Worm (Caenorhabditis elegans): ENCODE measurements around the gene set-2.

The set-2 gene

ce11 chrIII:4934896-4935628, 5.1 kb upstream of the set-2 start, which contains the start of gene mrps-18C (continued):
- TF ChIP-seq rnt-1 (tag; optimal IDR thresholded peaks at IDR 0.05) (peak; percentile 35), nhr-237 (tag; optimal IDR thresholded peaks at IDR 0.05) (no peak), lin-35 (GFP tag; optimal IDR thresholded peaks at IDR 0.05) (peak; percentile 60 to 69), elt-2 (tag; optimal IDR thresholded peaks at IDR 0.05) (no peak), lir-3 (tag; optimal IDR thresholded peaks at IDR 0.05; ENCODE audit: poor library complexity) (no peak), elt-3 (tag; optimal IDR thresholded peaks at IDR 0.05) (no peak), nhr-20 (tag; optimal IDR thresholded peaks at IDR 0.05) (no peak), ces-1 (GFP tag; optimal IDR thresholded peaks at IDR 0.05) (no peak), nhr-90 (tag; optimal IDR thresholded peaks at IDR 0.05; ENCODE audit: poor library complexity) (no peak), unc-130 (tag; optimal IDR thresholded peaks at IDR 0.05) (no peak), hlh-4 (tag; optimal IDR thresholded peaks at IDR 0.05) (no peak), nhr-85 (tag) (peak; percentile 2), ceh-8 (GFP tag; optimal IDR thresholded peaks at IDR 0.05) (no peak), grh-1 (GFP tag; IDR thresholded peaks at IDR 0.05) (no peak), xbp-1 (tag; optimal IDR thresholded peaks at IDR 0.05) (no peak), swsn-7 (tag; optimal IDR thresholded peaks at IDR 0.05) (no peak), lin-15B (tag; optimal IDR thresholded peaks at IDR 0.05) (peak; percentile 34), ama-1 (optimal IDR thresholded peaks at IDR 0.05) (no peak), F16B12.6 (tag; optimal IDR thresholded peaks at IDR 0.05) (no peak), unc-86 (tag; optimal IDR thresholded peaks at IDR 0.05) (no peak), blmp-1 (tag; optimal IDR thresholded peaks at IDR 0.05) (peak; percentile 18), fkh-4 (tag; optimal IDR thresholded peaks at IDR 0.05; ENCODE audit: borderline replicate concordance) (no peak), nhr-47 (tag; optimal IDR thresholded peaks at IDR 0.05) (peak; percentile 49), lin-39 (tag; optimal IDR thresholded peaks at IDR 0.05) (no peak), irx-1 (tag; optimal IDR thresholded peaks at IDR 0.05) (no peak), fkh-10 (GFP tag; optimal IDR thresholded peaks at IDR 0.05) (no peak), lin-14 (GFP tag; optimal IDR thresholded peaks at IDR 0.05) (no peak), hlh-17 (GFP tag; optimal IDR thresholded peaks at IDR 0.05; ENCODE audit: borderline replicate concordance) (no peak), alr-1 (tag; optimal IDR thresholded peaks at IDR 0.05; ENCODE audit: borderline replicate concordance) (no peak), Y116A8C.19 (tag; optimal IDR thresholded peaks at IDR 0.05; ENCODE audit: borderline replicate concordance) (no peak), nhr-76 (tag; optimal IDR thresholded peaks at IDR 0.05) (no peak), C16A3.4 (tag; optimal IDR thresholded peaks at IDR 0.05) (no peak), ztf-11 (tag; optimal IDR thresholded peaks at IDR 0.05) (no peak), isw-1 (GFP tag; IDR thresholded peaks at IDR 0.05) (no peak), tbx-2 (tag; optimal IDR thresholded peaks at IDR 0.05) (no peak), dsc-1 (tag; optimal IDR thresholded peaks at IDR 0.05) (no peak), ztf-4 (tag; optimal IDR thresholded peaks at IDR 0.05) (no peak), mep-1 (tag; optimal IDR thresholded peaks at IDR 0.05) (peak; percentile 47), nhr-12 (tag; optimal IDR thresholded peaks at IDR 0.05) (no peak), lin-13 (GFP tag; optimal IDR thresholded peaks at IDR 0.05) (no peak), nhr-71 (tag; optimal IDR thresholded peaks at IDR 0.05) (peak; percentile 45), zag-1 (tag; optimal IDR thresholded peaks at IDR 0.05) (no peak), ceh-63 (GFP tag; optimal IDR thresholded peaks at IDR 0.05) (no peak), sox-4 (tag; optimal IDR thresholded peaks at IDR 0.05) (no peak), snpc-4 (tag; optimal IDR thresholded peaks at IDR 0.05) (no peak), egl-27 (tag; optimal IDR thresholded peaks at IDR 0.05) (no peak), pqm-1 (tag; optimal IDR thresholded peaks at IDR 0.05) (no peak), efl-3 (GFP tag; optimal IDR thresholded peaks at IDR 0.05) (no peak), C04F5.9 (tag; optimal IDR thresholded peaks at IDR 0.05) (no peak), mef-2 (tag; optimal IDR thresholded peaks at IDR 0.05) (no peak)

Data from whole organism, L1 larva.